Worm (Caenorhabditis elegans) whole organism, mixed stage, embryonic: ENCODE results near the gene nars-2.

ENCODE experiments used
- M03D4.4 ChIP-seq: sonication (generic microtip); optimal IDR thresholded peaks from 2 replicates; lab custom pipeline; 2017; ENCODE audit warnings: mild to moderate bottlenecking, missing genetic modification characterization, missing compliant biosample characterization
- bed-3 ChIP-seq: fragments of 200-800 bp; sonication (Bioruptor generic); optimal IDR thresholded peaks from 3 replicates; lab custom pipeline; 2018; ENCODE audit warnings: mild to moderate bottlenecking, missing genetic modification characterization, moderate library complexity, missing compliant biosample characterization
- blmp-1 ChIP-seq: fragments of 150-350 bp; optimal IDR thresholded peaks from 2 replicates; lab custom pipeline; 2014; ENCODE audit warnings: missing biosample characterization, missing genetic modification characterization
- ceh-39 ChIP-seq: fragments of 150-350 bp; optimal IDR thresholded peaks from 2 replicates; lab custom pipeline; 2014; ENCODE audit warnings: missing biosample characterization, missing genetic modification characterization
- ceh-43 ChIP-seq: fragments of 200-800 bp; sonication (Bioruptor generic); optimal IDR thresholded peaks from 2 replicates; lab custom pipeline; 2018; ENCODE audit warnings: mild to moderate bottlenecking, missing genetic modification characterization, moderate library complexity, missing compliant biosample characterization
- ceh-83 ChIP-seq: fragments of 200-800 bp; sonication (Bioruptor generic); optimal IDR thresholded peaks from 2 replicates; lab custom pipeline; 2018; ENCODE audit warnings: mild to moderate bottlenecking, missing genetic modification characterization, missing compliant biosample characterization
- ces-1 ChIP-seq: fragments of 150-350 bp; optimal IDR thresholded peaks from 2 replicates; lab custom pipeline; 2014; ENCODE audit warnings: missing biosample characterization, missing genetic modification reagents, missing genetic modification characterization
- drap-1 ChIP-seq: fragments of 200-800 bp; sonication (Bioruptor generic); optimal IDR thresholded peaks from 3 replicates; lab custom pipeline; 2018; ENCODE audit warnings: mild to moderate bottlenecking, missing genetic modification characterization, missing compliant biosample characterization
- elt-1 ChIP-seq: sonication (generic microtip); optimal IDR thresholded peaks from 2 replicates; lab custom pipeline; 2017; ENCODE audit warnings: missing genetic modification characterization, mild to moderate bottlenecking, missing compliant biosample characterization, antibody characterized with exemption, moderate library complexity, borderline replicate concordance; ENCODE audit not compliant: insufficient read depth
- elt-3 ChIP-seq: fragments of 150-350 bp; optimal IDR thresholded peaks from 2 replicates; lab custom pipeline; 2014; ENCODE audit warnings: missing biosample characterization, missing genetic modification characterization
- flh-1 ChIP-seq: fragments of 200-800 bp; sonication (Bioruptor generic); optimal IDR thresholded peaks from 2 replicates; lab custom pipeline; 2018; ENCODE audit warnings: mild to moderate bottlenecking, missing genetic modification characterization, moderate library complexity, missing compliant biosample characterization
- ham-2 ChIP-seq: fragments of 200-800 bp; sonication (Bioruptor generic); optimal IDR thresholded peaks from 2 replicates; lab custom pipeline; 2018; ENCODE audit warnings: mild to moderate bottlenecking, missing genetic modification characterization, missing compliant biosample characterization
- hlh-1 ChIP-seq: fragments of 150-350 bp; optimal IDR thresholded peaks from 2 replicates; lab custom pipeline; 2014; ENCODE audit warnings: missing biosample characterization, missing genetic modification reagents, missing genetic modification characterization
- lin-32 ChIP-seq: fragments of 200-800 bp; sonication (Bioruptor generic); optimal IDR thresholded peaks from 2 replicates; lab custom pipeline; 2018; ENCODE audit warnings: mild to moderate bottlenecking, missing genetic modification characterization, missing compliant biosample characterization
- lsy-2 ChIP-seq: fragments of 150-350 bp; optimal IDR thresholded peaks from 2 replicates; lab custom pipeline; 2014; ENCODE audit warnings: missing biosample characterization, missing genetic modification characterization
- mab-5 ChIP-seq: fragments of 150-350 bp; optimal IDR thresholded peaks from 2 replicates; lab custom pipeline; 2014; ENCODE audit warnings: missing biosample characterization, missing genetic modification characterization
- mep-1 ChIP-seq: fragments of 150-350 bp; optimal IDR thresholded peaks from 2 replicates; lab custom pipeline; 2017; ENCODE audit warnings: missing biosample characterization, missing genetic modification reagents, missing genetic modification characterization, inconsistent platforms
- mls-2 ChIP-seq: sonication (generic microtip); optimal IDR thresholded peaks from 2 replicates; lab custom pipeline; 2016; ENCODE audit warnings: mild to moderate bottlenecking, missing genetic modification characterization, moderate library complexity, missing compliant biosample characterization
- nhr-12 ChIP-seq: fragments of 150-350 bp; optimal IDR thresholded peaks from 2 replicates; lab custom pipeline; 2014; ENCODE audit warnings: missing biosample characterization, missing genetic modification characterization
- nhr-2 ChIP-seq: fragments of 150-350 bp; optimal IDR thresholded peaks from 2 replicates; lab custom pipeline; 2014; ENCODE audit warnings: missing biosample characterization, missing genetic modification characterization
- nhr-76 ChIP-seq: sonication (generic microtip); optimal IDR thresholded peaks from 2 replicates; lab custom pipeline; 2017; ENCODE audit warnings: missing biosample characterization, missing genetic modification characterization
- sem-2 ChIP-seq: fragments of 200-800 bp; sonication (Bioruptor generic); optimal IDR thresholded peaks from 2 replicates; lab custom pipeline; 2018; ENCODE audit warnings: mild to moderate bottlenecking, missing genetic modification characterization, missing compliant biosample characterization
- snpc-4 ChIP-seq: fragments of 150-350 bp; optimal IDR thresholded peaks from 2 replicates; lab custom pipeline; 2014; ENCODE audit warnings: missing biosample characterization, missing genetic modification characterization
- tbx-8 ChIP-seq: fragments of 200-800 bp; sonication (Bioruptor generic); optimal IDR thresholded peaks from 2 replicates; lab custom pipeline; 2018; ENCODE audit warnings: mild to moderate bottlenecking, missing genetic modification characterization, moderate library complexity, missing compliant biosample characterization
- unc-120 ChIP-seq: sonication (generic microtip); optimal IDR thresholded peaks from 2 replicates; lab custom pipeline; 2017; ENCODE audit warnings: missing genetic modification characterization, missing compliant biosample characterization; ENCODE audit not compliant: poor library complexity, severe bottlenecking
- unc-39 ChIP-seq: fragments of 150-350 bp; optimal IDR thresholded peaks from 2 replicates; lab custom pipeline; 2014; ENCODE audit warnings: missing biosample characterization, missing genetic modification characterization
- unc-62 ChIP-seq: fragments of 150-350 bp; optimal IDR thresholded peaks from 2 replicates; lab custom pipeline; 2014; ENCODE audit warnings: missing biosample characterization, missing genetic modification reagents, missing genetic modification characterization
- zip-8 ChIP-seq: fragments of 150-350 bp; optimal IDR thresholded peaks from 2 replicates; lab custom pipeline; 2014; ENCODE audit warnings: missing biosample characterization, missing genetic modification characterization
- ztf-11 ChIP-seq: fragments of 150-350 bp; optimal IDR thresholded peaks from 2 replicates; lab custom pipeline; 2014; ENCODE audit warnings: missing biosample characterization, missing genetic modification characterization

Gene nars-2

DNA sequence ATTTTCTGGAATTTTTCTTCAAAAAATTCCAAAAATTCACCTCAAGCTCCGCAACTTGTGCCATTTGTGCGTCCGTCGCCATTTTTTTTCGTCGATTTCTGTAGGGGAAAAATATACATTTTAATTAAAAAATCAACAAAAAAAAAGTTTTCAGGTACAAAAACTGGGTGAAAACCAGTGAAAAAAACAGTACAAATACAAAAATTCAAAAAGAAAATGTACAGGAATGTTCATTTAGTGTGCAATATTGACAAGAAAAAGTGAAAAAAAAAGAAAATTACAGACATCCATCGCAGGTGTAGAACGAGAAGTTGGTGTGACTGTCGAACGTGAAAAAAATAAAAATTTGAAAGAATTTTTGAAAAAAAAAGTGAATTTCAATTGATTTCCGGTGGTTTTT lies 2.2 kb upstream of the nars-2 start, which contains the start of gene tin-10:
Gene tin-10, minus strand, starts transcription at position 101 of the 400 bp plus-strand sequence.
- no peak for TF ChIP-seq unc-62
- no peak for TF ChIP-seq ceh-43 (GFP tag; lab: Kevin White, UChicago)
- TF ChIP-seq, all 35 proteins: peak for 0

DNA sequence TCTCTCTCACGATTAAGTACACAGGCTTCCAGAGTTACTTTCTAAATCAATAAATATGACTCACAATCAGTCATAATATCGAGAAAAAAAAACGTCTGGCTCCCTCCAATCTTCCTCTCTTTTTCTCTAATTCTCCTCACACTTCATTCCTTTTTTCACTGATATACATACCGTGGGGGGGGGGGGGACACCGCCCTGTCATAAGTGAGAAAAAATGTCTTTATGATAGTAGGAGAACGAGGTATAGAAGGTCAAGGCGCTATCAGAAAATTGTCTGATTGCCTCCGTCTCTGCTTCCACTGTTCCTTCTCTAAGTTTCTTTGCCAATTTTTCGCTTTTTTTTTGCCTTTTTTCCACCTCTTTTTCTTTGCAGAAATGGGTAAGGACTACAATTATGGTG lies 4.1 kb downstream of the nars-2 start, which contains the start of gene Y66D12A.24:
Gene Y66D12A.24, plus strand, starts transcription at position 370 of the 400 bp plus-strand sequence.
- TF ChIP-seq ceh-39 (tag; lab: Kevin White, UChicago), result no peak
- no peak for TF ChIP-seq ces-1
- no peak for TF ChIP-seq drap-1
- TF ChIP-seq tbx-8, result no peak
- TF ChIP-seq unc-39, result no peak
- TF ChIP-seq zip-8, result no peak

DNA sequence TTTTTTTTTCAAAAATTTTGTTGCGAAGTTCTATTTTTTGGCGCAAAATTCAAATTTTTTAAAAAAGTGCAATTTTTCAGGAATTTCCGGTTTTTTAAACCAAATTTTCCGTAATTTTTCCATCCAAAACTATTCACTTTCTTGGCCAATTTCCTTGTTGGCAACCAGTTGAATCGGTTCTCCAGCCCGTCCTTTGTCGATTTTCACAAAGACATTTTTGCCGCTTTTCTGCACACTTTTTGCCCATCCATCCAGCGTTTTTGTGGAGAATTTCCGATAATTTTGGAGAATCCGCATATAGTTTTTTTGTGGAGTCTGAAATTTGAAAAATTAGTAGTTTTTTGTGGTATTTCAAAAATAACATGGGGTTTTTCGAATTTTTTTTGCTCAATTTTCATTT lies 8.1 kb downstream of the nars-2 start:
- TF ChIP-seq unc-62, result no peak
- TF ChIP-seq snpc-4, result no peak
- no peak for TF ChIP-seq nhr-76 (tag; lab: Kevin White, UChicago)
- TF ChIP-seq elt-3, result no peak
- TF ChIP-seq ceh-83, result no peak
- no peak for TF ChIP-seq ceh-43 (GFP tag; lab: Kevin White, UChicago)
- no peak for TF ChIP-seq ztf-11 (tag; lab: Kevin White, UChicago)
- TF ChIP-seq mep-1, result no peak
- TF ChIP-seq unc-120 (tag; lab: Kevin White, UChicago), result no peak
- no peak for TF ChIP-seq elt-1 (tag; lab: Kevin White, UChicago)
- no peak for TF ChIP-seq flh-1 (GFP tag; lab: Kevin White, UChicago)
- TF ChIP-seq mls-2, result no peak
- TF ChIP-seq, all 35 proteins: peak for 0

DNA sequence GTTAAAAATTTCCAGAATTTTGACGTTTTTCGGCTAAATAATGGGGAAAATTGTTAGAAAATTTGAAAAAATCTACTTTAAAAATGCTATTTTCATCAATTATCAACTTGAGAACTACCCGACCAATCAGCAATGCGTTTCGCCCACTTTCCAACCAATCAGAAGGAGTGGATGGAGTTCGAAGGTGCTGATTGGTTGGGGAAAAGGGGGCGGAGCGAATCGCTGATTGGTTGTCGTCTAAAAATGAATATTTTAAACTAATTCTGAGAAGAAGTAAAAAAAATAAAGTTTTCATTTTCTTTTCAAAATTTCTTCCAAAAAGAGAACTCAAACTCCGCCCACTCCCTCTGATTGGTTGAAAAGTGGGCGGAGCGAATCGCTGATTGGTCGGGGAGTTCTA lies 10.3 kb downstream of the nars-2 start:
- no peak for TF ChIP-seq mls-2
- no peak for TF ChIP-seq ceh-39 (tag; lab: Kevin White, UChicago)
- no peak for TF ChIP-seq ztf-11 (tag; lab: Kevin White, UChicago)
- no peak for TF ChIP-seq drap-1
- TF ChIP-seq sem-2, result no peak
- TF ChIP-seq nhr-76 (tag; lab: Kevin White, UChicago), result no peak
- no peak for TF ChIP-seq tbx-8
- no peak for TF ChIP-seq unc-39
- TF ChIP-seq unc-62, result no peak
- TF ChIP-seq elt-3, result no peak
- TF ChIP-seq blmp-1 (tag; lab: Kevin White, UChicago), result no peak
- no peak for TF ChIP-seq M03D4.4 (tag; lab: Kevin White, UChicago)
- no peak for TF ChIP-seq lin-32 (GFP tag; lab: Kevin White, UChicago)
- TF ChIP-seq zip-8, result no peak
- TF ChIP-seq ces-1, result no peak
- TF ChIP-seq ceh-83, result no peak
- TF ChIP-seq nhr-2 (tag; lab: Kevin White, UChicago), result no peak

DNA sequence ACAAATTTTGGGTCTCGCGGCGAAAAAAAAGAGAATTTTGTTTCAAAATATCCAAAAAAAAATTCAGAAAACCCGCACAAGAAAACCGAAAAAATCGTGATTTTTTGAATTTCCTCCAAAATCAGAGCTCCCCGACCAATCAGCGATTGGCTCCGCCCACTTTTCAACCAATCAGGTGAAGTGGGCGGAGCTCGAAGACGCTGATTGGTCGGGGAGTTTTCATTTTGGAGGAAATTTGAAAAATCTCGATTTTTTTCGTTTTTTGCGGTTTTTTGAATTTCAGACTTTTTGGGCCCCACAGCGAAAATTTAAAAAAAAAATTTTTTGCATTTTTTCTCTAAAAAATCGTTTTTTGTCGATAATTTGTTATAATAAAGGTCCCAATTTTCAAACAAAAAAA lies 10.9 kb downstream of the nars-2 start:
- TF ChIP-seq mab-5 (no peak), ham-2 (no peak), flh-1 (GFP tag; lab: Kevin White, UChicago) (no peak), mls-2 (no peak)

DNA sequence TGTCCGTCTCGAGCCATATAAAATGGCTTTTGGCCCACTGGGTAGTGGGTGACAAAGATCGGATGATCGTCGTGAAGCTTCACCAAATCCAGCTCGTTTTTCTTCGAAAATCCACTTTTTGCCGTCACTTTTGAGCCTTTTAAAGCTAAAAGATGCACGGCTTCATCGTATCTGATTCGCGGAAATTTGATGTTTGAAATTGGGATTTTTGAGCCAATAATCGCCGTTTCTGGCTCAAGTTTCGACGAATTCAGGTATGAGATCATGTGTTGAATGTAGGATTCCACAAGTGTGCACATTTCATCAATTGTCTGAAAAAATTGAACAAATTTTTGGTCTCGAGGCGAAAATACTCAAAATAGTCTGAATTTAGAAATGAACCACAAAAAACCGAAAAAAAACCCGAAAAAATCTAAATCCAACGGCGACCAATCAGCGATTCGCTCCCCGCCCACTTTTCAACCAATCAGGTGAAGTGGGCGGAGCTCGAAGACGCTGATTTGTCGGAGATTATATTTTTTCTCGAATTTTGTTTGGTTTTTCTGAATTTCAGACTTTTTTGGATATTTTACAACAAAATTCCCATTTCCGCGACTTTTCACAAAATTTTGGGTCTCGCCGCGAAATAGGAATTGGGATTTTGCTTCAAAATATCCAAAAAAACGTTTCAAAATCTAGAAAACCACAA lies 11.7 kb downstream of the nars-2 start:
- TF ChIP-seq lsy-2 (tag; lab: Kevin White, UChicago) (no peak), ztf-11 (tag; lab: Kevin White, UChicago) (no peak), mls-2 (no peak), drap-1 (no peak), blmp-1 (tag; lab: Kevin White, UChicago) (no peak), ham-2 (no peak), hlh-1 (tag; lab: Kevin White, UChicago) (no peak), lin-32 (GFP tag; lab: Kevin White, UChicago) (no peak), nhr-12 (tag; lab: Kevin White, UChicago) (no peak), elt-3 (no peak), bed-3 (GFP tag; lab: Kevin White, UChicago) (no peak)
- TF ChIP-seq, all 35 proteins: peak for 0
